Fruit fly (Drosophila melanogaster): Measurements from ENCODE around the gene CG12541.

Gene CG12541

dm6 chrX:7000444-7001134, 65.3 kb downstream of the CG12541 start:
- peak; percentile 89 for TF ChIP-seq pros (GFP tag; optimal IDR thresholded peaks at IDR 0.05)
- TF ChIP-seq hth (optimal IDR thresholded peaks at IDR 0.05) = no peak
- peak; percentile 80; the same call in 2 of the 3 replicates for TF ChIP-seq CG17361 (GFP tag; IDR thresholded peaks at IDR 0.05)
- peak; percentile 59 for TF ChIP-seq Sox100B (GFP tag; optimal IDR thresholded peaks at IDR 0.05)
- TF ChIP-seq CG3281 (GFP tag; optimal IDR thresholded peaks at IDR 0.05) = peak; percentile 18
- no peak for TF ChIP-seq bab2 (GFP tag; optimal IDR thresholded peaks at IDR 0.05)
- TF ChIP-seq NC2β (GFP tag; optimal IDR thresholded peaks at IDR 0.05) = peak; percentile 43
- peak; percentile 87 for TF ChIP-seq CG10321 (GFP tag; IDR thresholded peaks at IDR 0.05)
- TF ChIP-seq HmgZ (tag; optimal IDR thresholded peaks at IDR 0.05) = no peak
- peak; percentile 41 for TF ChIP-seq phol (tag; optimal IDR thresholded peaks at IDR 0.05)
- TF ChIP-seq CG14710 (tag; optimal IDR thresholded peaks at IDR 0.05) = peak; percentile 48
- no peak for TF ChIP-seq Ravus (GFP tag; IDR thresholded peaks at IDR 0.05)
- TF ChIP-seq ftz-f1 (GFP tag; optimal IDR thresholded peaks at IDR 0.05) = no peak
- no peak for TF ChIP-seq CG15011 (GFP tag; optimal IDR thresholded peaks at IDR 0.05)
- peak; percentile 28 for TF ChIP-seq lilli (GFP tag; optimal IDR thresholded peaks at IDR 0.05)
- TF ChIP-seq Ptx1 (GFP tag; IDR thresholded peaks at IDR 0.05) = 0 out of 2 replicates have a peak, but pooled peaks have one; percentile 51
- peak; percentile 91 for TF ChIP-seq D19B (GFP tag; optimal IDR thresholded peaks at IDR 0.05)
- no peak for TF ChIP-seq CG4360 (GFP tag; IDR thresholded peaks at IDR 0.05)
- TF ChIP-seq CG1832 (GFP tag; optimal IDR thresholded peaks at IDR 0.05) = peak; percentile 87
- no peak for TF ChIP-seq cato (GFP tag; optimal IDR thresholded peaks at IDR 0.05; ENCODE audit: borderline replicate concordance)
- TF ChIP-seq grn (GFP tag; optimal IDR thresholded peaks at IDR 0.05) = no peak
- TF ChIP-seq pfk (GFP tag; optimal IDR thresholded peaks at IDR 0.05) = peak; percentile 68
- no peak for TF ChIP-seq lab (GFP tag; optimal IDR thresholded peaks at IDR 0.05)
- no peak for TF ChIP-seq ranshi (GFP tag; IDR thresholded peaks at IDR 0.05)
- peak; percentile 64 for TF ChIP-seq CG9727 (GFP tag; optimal IDR thresholded peaks at IDR 0.05)
- TF ChIP-seq Blimp-1 (GFP tag; optimal IDR thresholded peaks at IDR 0.05) = no peak
- no peak for TF ChIP-seq CG4617 (GFP tag; optimal IDR thresholded peaks at IDR 0.05; ENCODE audit: borderline replicate concordance)
- no peak for TF ChIP-seq btn (GFP tag; optimal IDR thresholded peaks at IDR 0.05)
- peak; percentile 30; the same call in 1 of the 2 replicates for TF ChIP-seq E2f2 (GFP tag; IDR thresholded peaks at IDR 0.05)
- peak; percentile 24 for TF ChIP-seq nom (GFP tag; optimal IDR thresholded peaks at IDR 0.05)
- peak; percentile 25 for TF ChIP-seq CG5180 (GFP tag; optimal IDR thresholded peaks at IDR 0.05)
- TF ChIP-seq unpg (GFP tag; optimal IDR thresholded peaks at IDR 0.05) = no peak
- TF ChIP-seq onecut (GFP tag; IDR thresholded peaks at IDR 0.05) = no peak
- TF ChIP-seq emc (GFP tag; optimal IDR thresholded peaks at IDR 0.05) = no peak
- TF ChIP-seq fru (optimal IDR thresholded peaks at IDR 0.05) = no peak
- no peak; the same call in 1 of the 2 replicates for TF ChIP-seq Adf1 (GFP tag; IDR thresholded peaks at IDR 0.05)
- no peak for TF ChIP-seq CG1024 (GFP tag; IDR thresholded peaks at IDR 0.05)
- TF ChIP-seq odd (GFP tag; optimal IDR thresholded peaks at IDR 0.05) = peak; percentile 3
- TF ChIP-seq CG1603 (tag; optimal IDR thresholded peaks at IDR 0.05) = peak; percentile 8
- TF ChIP-seq Trl (optimal IDR thresholded peaks at IDR 0.05) = peak; percentile 31 to 43
- no peak for TF ChIP-seq Trl (GFP tag; optimal IDR thresholded peaks at IDR 0.05)
- TF ChIP-seq CG15696 (tag; optimal IDR thresholded peaks at IDR 0.05) = peak; percentile 38
- peak; percentile 16 for TF ChIP-seq tin (GFP tag; optimal IDR thresholded peaks at IDR 0.05)
- TF ChIP-seq CG12155 (GFP tag; optimal IDR thresholded peaks at IDR 0.05) = peak; percentile 43
- peak; percentile 50 for TF ChIP-seq Oli (tag; optimal IDR thresholded peaks at IDR 0.05)
- TF ChIP-seq Hr39 (optimal IDR thresholded peaks at IDR 0.05) = no peak
- no peak for TF ChIP-seq Neu2 (GFP tag; optimal IDR thresholded peaks at IDR 0.05; ENCODE audit: borderline replicate concordance)
- TF ChIP-seq tio (GFP tag; optimal IDR thresholded peaks at IDR 0.05) = peak; percentile 30
- TF ChIP-seq kni (GFP tag; optimal IDR thresholded peaks at IDR 0.05) = no peak
- no peak for TF ChIP-seq CG8290 (GFP tag; optimal IDR thresholded peaks at IDR 0.05)
- no peak for TF ChIP-seq CG8290 (tag; optimal IDR thresholded peaks at IDR 0.05)

Measured in whole organism, embryonic.